Worm (Caenorhabditis elegans): ENCODE results near the gene msd-2.

ce11 chrIV:10006792-10007191 is 22.1 kb upstream of the msd-2 start, which contains the start of gene C47E12.13:
- TF ChIP-seq tab-1 (GFP tag; IDR thresholded peaks at IDR 0.05) (no peak), T22C8.4 (GFP tag; IDR thresholded peaks at IDR 0.05) (no peak), klf-2 (GFP tag; conservative IDR thresholded peaks at IDR 0.05) (no peak), ztf-29 (GFP tag; IDR thresholded peaks at IDR 0.05) (no peak), flt-1 (GFP tag; IDR thresholded peaks at IDR 0.05) (no peak), ztf-23 (GFP tag; IDR thresholded peaks at IDR 0.05) (no peak), med-1 (GFP tag; optimal IDR thresholded peaks at IDR 0.05; ENCODE audit: insufficient read depth) (no peak), ref-1 (GFP tag; conservative IDR thresholded peaks at IDR 0.05) (no peak), cog-1 (tag; optimal IDR thresholded peaks at IDR 0.05) (no peak)
